Worm (Caenorhabditis elegans) whole organism, L2 larva: ENCODE data around the gene mlcd-1.

ENCODE experiments used
- F13H6.1 ChIP-seq: sonication (generic microtip); optimal IDR thresholded peaks from 2 replicates; lab custom pipeline; 2016; ENCODE audit warnings: missing genetic modification characterization, missing compliant biosample characterization
- aly-2 ChIP-seq: fragments of 150-350 bp; optimal IDR thresholded peaks from 2 replicates; lab custom pipeline; 2014; ENCODE audit warnings: missing biosample characterization, missing genetic modification characterization
- fos-1 ChIP-seq: fragments of 150-350 bp; optimal IDR thresholded peaks from 2 replicates; lab custom pipeline; 2014; ENCODE audit warnings: missing biosample characterization, missing genetic modification characterization
- gmeb-1 ChIP-seq: fragments of 150-350 bp; optimal IDR thresholded peaks from 2 replicates; lab custom pipeline; 2014; ENCODE audit warnings: missing biosample characterization, missing genetic modification characterization
- lsy-2 ChIP-seq, 2 experiments: fragments of 150-350 bp in 1 of 2; sonication (generic microtip) in 1 of 2; optimal IDR thresholded peaks; 2 replicates each; lab custom pipeline; 2014 to 2017; ENCODE audit warnings: missing biosample characterization in 2 of 2, missing genetic modification characterization in 2 of 2
- mdl-1 ChIP-seq, 2 experiments: fragments of 150-350 bp in 1 of 2; sonication (generic microtip) in 1 of 2; optimal IDR thresholded peaks; 2 replicates each; lab custom pipeline; 2017; ENCODE audit warnings: missing biosample characterization in 2 of 2, missing genetic modification characterization in 2 of 2
- nhr-12 ChIP-seq: fragments of 150-350 bp; optimal IDR thresholded peaks from 2 replicates; lab custom pipeline; 2014; ENCODE audit warnings: missing biosample characterization, missing genetic modification characterization
- skn-1 ChIP-seq: sonication (generic microtip); optimal IDR thresholded peaks from 2 replicates; lab custom pipeline; 2017; ENCODE audit warnings: missing biosample characterization, missing genetic modification characterization
- unc-39 ChIP-seq: fragments of 150-350 bp; optimal IDR thresholded peaks from 2 replicates; lab custom pipeline; 2014; ENCODE audit warnings: missing biosample characterization, missing genetic modification characterization
- unc-62 ChIP-seq: fragments of 150-350 bp; optimal IDR thresholded peaks from 2 replicates; lab custom pipeline; 2014; ENCODE audit warnings: missing biosample characterization, missing genetic modification reagents, missing genetic modification characterization
- ztf-4 ChIP-seq: fragments of 150-350 bp; optimal IDR thresholded peaks from 2 replicates; lab custom pipeline; 2014; ENCODE audit warnings: missing biosample characterization, missing genetic modification characterization

DNA sequence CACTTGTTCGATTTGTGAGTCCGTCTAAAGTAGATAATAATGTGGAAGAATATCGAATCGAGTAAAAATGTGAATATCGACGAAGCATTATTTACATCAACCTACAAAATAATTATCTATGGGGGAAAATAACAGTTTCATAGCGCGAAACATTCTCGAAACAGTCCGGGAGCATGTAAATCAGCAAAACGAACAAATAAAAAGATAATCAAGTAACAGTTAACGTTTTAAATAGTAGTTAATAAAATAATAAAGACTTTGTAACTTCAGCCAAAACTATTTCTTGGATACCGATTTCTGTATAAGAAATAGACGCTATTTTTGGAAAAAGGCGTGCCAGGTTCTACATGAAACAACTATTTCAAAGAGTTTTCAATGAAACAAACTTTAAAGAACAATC is at the start of gene mlcd-1:
- TF ChIP-seq F13H6.1 (tag; lab: Kevin White, UChicago) = no peak
- TF ChIP-seq aly-2 (tag; lab: Kevin White, UChicago) = no peak
- TF ChIP-seq ztf-4 (tag; lab: Kevin White, UChicago) = no peak
- TF ChIP-seq unc-39 (tag; lab: Kevin White, UChicago) = no peak
- TF ChIP-seq skn-1 (tag; lab: Kevin White, UChicago) = no peak
- TF ChIP-seq lsy-2 (tag; optimal IDR thresholded peaks at IDR 0.05; lab: Kevin White, UChicago) = no peak
- no peak for TF ChIP-seq unc-62
- TF ChIP-seq nhr-12 (tag; lab: Kevin White, UChicago) = no peak
- no peak for TF ChIP-seq gmeb-1 (tag; lab: Kevin White, UChicago)
- TF ChIP-seq mdl-1 (tag; optimal IDR thresholded peaks at IDR 0.05; lab: Kevin White, UChicago) = no peak
- TF ChIP-seq fos-1 (tag; lab: Kevin White, UChicago) = no peak
